Fruit fly (Drosophila melanogaster): ENCODE results near the gene Npc2b.

Gene Npc2b

DNA sequence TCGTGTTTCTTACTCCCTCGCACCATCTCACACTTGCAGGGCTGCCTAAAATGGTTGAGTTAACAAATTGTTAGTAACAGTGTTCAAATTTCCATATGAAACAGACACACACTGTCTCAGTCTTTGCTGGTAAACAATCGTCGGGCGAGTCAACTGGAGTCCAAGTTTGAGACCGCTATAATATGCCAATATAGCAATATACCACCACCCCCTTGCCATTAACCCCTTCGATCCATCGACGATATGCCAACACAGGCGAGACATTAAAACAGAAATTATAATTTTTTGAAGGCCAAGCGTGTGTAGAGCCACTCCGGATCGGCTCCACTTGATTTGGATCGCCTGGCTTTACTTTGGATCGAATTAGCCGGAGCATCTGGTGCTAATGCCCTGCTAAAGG is 35.2 kb upstream of the Npc2b start:
- no peak for TF ChIP-seq Dif (GFP tag; optimal IDR thresholded peaks at IDR 0.05; ENCODE audit: partially characterized antibody)
- TF ChIP-seq CG9705 (GFP tag; optimal IDR thresholded peaks at IDR 0.05) = no peak
- TF ChIP-seq OdsH (GFP tag; optimal IDR thresholded peaks at IDR 0.05) = no peak
- TF ChIP-seq dmrt93B (GFP tag; optimal IDR thresholded peaks at IDR 0.05) = no peak
- no peak for TF ChIP-seq Jra (GFP tag; optimal IDR thresholded peaks at IDR 0.05)
- no peak for TF ChIP-seq pan (optimal IDR thresholded peaks at IDR 0.05)
- TF ChIP-seq Myc (optimal IDR thresholded peaks at IDR 0.05) = no peak
- no peak for TF ChIP-seq lola (GFP tag; optimal IDR thresholded peaks at IDR 0.05)
- TF ChIP-seq Hr83 (GFP tag; optimal IDR thresholded peaks at IDR 0.05; ENCODE audit: poor library complexity, severe bottlenecking) = no peak
- TF ChIP-seq HLH106 (tag; optimal IDR thresholded peaks at IDR 0.05) = no peak
- TF ChIP-seq Dfd (GFP tag; optimal IDR thresholded peaks at IDR 0.05) = no peak
- no peak for TF ChIP-seq sage (GFP tag; optimal IDR thresholded peaks at IDR 0.05)
- no peak for TF ChIP-seq CG32264 (GFP tag; optimal IDR thresholded peaks at IDR 0.05)
- no peak for TF ChIP-seq Rel (GFP tag; optimal IDR thresholded peaks at IDR 0.05)
- no peak for TF ChIP-seq Rel (tag; optimal IDR thresholded peaks at IDR 0.05)
- no peak for TF ChIP-seq Mio (GFP tag; optimal IDR thresholded peaks at IDR 0.05)
- no peak for TF ChIP-seq N (GFP tag; optimal IDR thresholded peaks at IDR 0.05)

DNA sequence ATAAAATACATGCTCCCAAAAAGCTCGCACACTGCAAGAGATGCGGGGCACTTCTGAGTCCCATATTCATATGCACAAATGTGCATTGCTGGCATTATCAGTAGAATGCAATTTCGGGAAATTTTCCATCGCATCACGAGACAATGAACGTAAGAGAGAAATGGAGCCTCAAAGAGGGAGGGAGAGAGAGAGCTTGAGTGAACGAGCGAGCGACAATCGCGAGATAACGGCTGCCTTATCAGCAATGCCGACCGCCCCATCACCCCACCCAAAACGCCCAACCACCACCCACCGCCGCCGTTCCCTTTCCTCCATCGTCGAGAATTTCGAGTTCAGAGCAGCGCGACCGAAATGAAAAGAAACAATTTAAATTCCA is 33.4 kb upstream of the Npc2b start:
- no peak for TF ChIP-seq jim (GFP tag; optimal IDR thresholded peaks at IDR 0.05)
- no peak for TF ChIP-seq N (GFP tag; optimal IDR thresholded peaks at IDR 0.05)
- no peak for TF ChIP-seq dsf (GFP tag; optimal IDR thresholded peaks at IDR 0.05; ENCODE audit: borderline replicate concordance)
- TF ChIP-seq dl (GFP tag; optimal IDR thresholded peaks at IDR 0.05; ENCODE audit: insufficient read depth in 1 of 2, partially characterized antibody in 2 of 2) = peak; percentile 67 to 71
- no peak for TF ChIP-seq Hnf4 (GFP tag; optimal IDR thresholded peaks at IDR 0.05)
- TF ChIP-seq Abd-B (GFP tag; optimal IDR thresholded peaks at IDR 0.05) = no peak
- TF ChIP-seq Hr83 (GFP tag; optimal IDR thresholded peaks at IDR 0.05; ENCODE audit: poor library complexity, severe bottlenecking) = peak; percentile 18
- TF ChIP-seq Vsx2 (GFP tag; optimal IDR thresholded peaks at IDR 0.05; ENCODE audit: partially characterized antibody) = peak; percentile 50
- no peak for TF ChIP-seq Mio (GFP tag; optimal IDR thresholded peaks at IDR 0.05)
- TF ChIP-seq sv (GFP tag; optimal IDR thresholded peaks at IDR 0.05) = no peak
- no peak for TF ChIP-seq Jra (GFP tag; optimal IDR thresholded peaks at IDR 0.05)
- no peak for TF ChIP-seq dmrt93B (GFP tag; optimal IDR thresholded peaks at IDR 0.05)
- TF ChIP-seq CrebA (GFP tag; optimal IDR thresholded peaks at IDR 0.05; ENCODE audit: borderline replicate concordance) = peak; percentile 36
- no peak for TF ChIP-seq Rel (GFP tag; optimal IDR thresholded peaks at IDR 0.05)
- peak; percentile 83 for TF ChIP-seq Rel (tag; optimal IDR thresholded peaks at IDR 0.05)
- peak; percentile 78 for TF ChIP-seq Dif (GFP tag; optimal IDR thresholded peaks at IDR 0.05; ENCODE audit: partially characterized antibody)
- no peak for TF ChIP-seq Hr78 (GFP tag; optimal IDR thresholded peaks at IDR 0.05)
- TF ChIP-seq lola (GFP tag; optimal IDR thresholded peaks at IDR 0.05) = no peak
- no peak for TF ChIP-seq Myc (optimal IDR thresholded peaks at IDR 0.05)
- no peak for TF ChIP-seq ey (GFP tag; optimal IDR thresholded peaks at IDR 0.05)
- TF ChIP-seq CG32264 (GFP tag; optimal IDR thresholded peaks at IDR 0.05) = no peak
- no peak for TF ChIP-seq woc (GFP tag; optimal IDR thresholded peaks at IDR 0.05)
- no peak for TF ChIP-seq brk (GFP tag; optimal IDR thresholded peaks at IDR 0.05)
- TF ChIP-seq pan (optimal IDR thresholded peaks at IDR 0.05) = no peak
- TF ChIP-seq Sp1 (GFP tag; optimal IDR thresholded peaks at IDR 0.05) = no peak
- TF ChIP-seq foxo (GFP tag; optimal IDR thresholded peaks at IDR 0.05) = no peak
- no peak for TF ChIP-seq rgr (GFP tag; optimal IDR thresholded peaks at IDR 0.05)
- peak; percentile 31 for TF ChIP-seq br (GFP tag; optimal IDR thresholded peaks at IDR 0.05)

DNA sequence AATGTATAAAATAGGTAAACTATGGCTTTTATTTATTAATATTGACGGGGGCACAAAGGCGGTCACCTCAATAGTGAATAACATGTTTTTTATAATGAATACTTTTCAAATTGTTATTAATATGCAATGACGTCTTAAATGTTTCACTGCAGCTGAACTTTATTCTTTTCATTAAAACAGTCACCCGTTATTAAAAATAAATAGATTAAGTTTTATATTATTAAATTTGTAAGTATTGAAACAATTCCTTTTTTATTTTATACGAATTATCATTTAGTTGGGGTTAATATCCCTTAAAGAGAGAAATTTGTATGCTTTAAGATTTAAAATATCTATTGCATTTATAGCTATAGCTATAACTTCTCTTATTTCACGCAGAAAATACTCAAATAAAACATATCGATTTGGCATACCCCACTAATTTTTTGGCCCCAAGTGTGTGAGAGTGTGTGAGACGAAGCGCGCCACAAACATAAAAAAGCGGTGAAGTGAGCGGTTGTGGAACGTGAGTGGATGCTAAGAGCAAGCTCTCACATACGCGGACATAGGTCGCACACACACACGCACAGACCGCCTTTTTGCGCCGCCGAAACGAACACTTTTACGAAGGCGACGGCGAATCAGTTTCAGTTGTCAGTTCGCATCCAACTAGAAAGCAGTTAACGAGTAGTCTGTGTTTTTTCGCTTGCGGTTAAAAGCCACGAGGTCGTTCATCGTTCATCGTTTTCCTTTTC is 32.8 kb upstream of the Npc2b start, which contains the start of gene foxo:
foxo (plus strand) TSS at position 626 of the 734 bp plus-strand sequence.
- TF ChIP-seq dsf (GFP tag; optimal IDR thresholded peaks at IDR 0.05; ENCODE audit: borderline replicate concordance) = no peak
- peak; percentile 77 for TF ChIP-seq HLH106 (tag; optimal IDR thresholded peaks at IDR 0.05)
- no peak for TF ChIP-seq Abd-B (GFP tag; optimal IDR thresholded peaks at IDR 0.05)
- TF ChIP-seq ey (GFP tag; optimal IDR thresholded peaks at IDR 0.05) = peak; percentile 39
- peak; percentile 45 for TF ChIP-seq CG32264 (GFP tag; optimal IDR thresholded peaks at IDR 0.05)
- no peak for TF ChIP-seq sv (GFP tag; optimal IDR thresholded peaks at IDR 0.05)
- no peak for TF ChIP-seq Rel (GFP tag; optimal IDR thresholded peaks at IDR 0.05)
- TF ChIP-seq Rel (tag; optimal IDR thresholded peaks at IDR 0.05) = no peak
- peak; percentile 65 for TF ChIP-seq fru (GFP tag; optimal IDR thresholded peaks at IDR 0.05)
- TF ChIP-seq jim (GFP tag; optimal IDR thresholded peaks at IDR 0.05) = peak; percentile 66
- TF ChIP-seq sage (GFP tag; optimal IDR thresholded peaks at IDR 0.05) = peak; percentile 27
- TF ChIP-seq Sp1 (GFP tag; optimal IDR thresholded peaks at IDR 0.05) = peak; percentile 78
- TF ChIP-seq Vsx2 (GFP tag; optimal IDR thresholded peaks at IDR 0.05; ENCODE audit: partially characterized antibody) = peak; percentile 4
- peak; percentile 8 for TF ChIP-seq Jra (GFP tag; optimal IDR thresholded peaks at IDR 0.05)
- peak; percentile 56 for TF ChIP-seq br (GFP tag; optimal IDR thresholded peaks at IDR 0.05)
- peak; percentile 18 for TF ChIP-seq Myc (optimal IDR thresholded peaks at IDR 0.05)
- no peak for TF ChIP-seq CG9705 (GFP tag; optimal IDR thresholded peaks at IDR 0.05)
- TF ChIP-seq rgr (GFP tag; optimal IDR thresholded peaks at IDR 0.05) = peak; percentile 69
- peak; percentile 15 for TF ChIP-seq woc (GFP tag; optimal IDR thresholded peaks at IDR 0.05)
- TF ChIP-seq Hr78 (GFP tag; optimal IDR thresholded peaks at IDR 0.05) = no peak
- TF ChIP-seq CrebA (GFP tag; optimal IDR thresholded peaks at IDR 0.05; ENCODE audit: borderline replicate concordance) = peak; percentile 14
- peak; percentile 83 for TF ChIP-seq Dif (GFP tag; optimal IDR thresholded peaks at IDR 0.05; ENCODE audit: partially characterized antibody)
- TF ChIP-seq tai (GFP tag; optimal IDR thresholded peaks at IDR 0.05) = no peak
- peak; percentile 32 for TF ChIP-seq brk (GFP tag; optimal IDR thresholded peaks at IDR 0.05)
- TF ChIP-seq lola (GFP tag; optimal IDR thresholded peaks at IDR 0.05) = no peak
- peak; percentile 68 for TF ChIP-seq OdsH (GFP tag; optimal IDR thresholded peaks at IDR 0.05)
- peak; percentile 68 to 69 for TF ChIP-seq foxo (GFP tag; optimal IDR thresholded peaks at IDR 0.05)
- peak; percentile 42 for TF ChIP-seq Hnf4 (GFP tag; optimal IDR thresholded peaks at IDR 0.05)
- TF ChIP-seq GATAd (GFP tag; optimal IDR thresholded peaks at IDR 0.05) = no peak
- peak; percentile 69 for TF ChIP-seq h (GFP tag; optimal IDR thresholded peaks at IDR 0.05)
- TF ChIP-seq dl (GFP tag; optimal IDR thresholded peaks at IDR 0.05; ENCODE audit: insufficient read depth in 1 of 2, partially characterized antibody in 2 of 2) = peak in 1 of 2 experiments; percentile 78
- TF ChIP-seq Dfd (GFP tag; optimal IDR thresholded peaks at IDR 0.05) = no peak
- no peak for TF ChIP-seq usp (GFP tag; optimal IDR thresholded peaks at IDR 0.05)
- TF ChIP-seq N (GFP tag; optimal IDR thresholded peaks at IDR 0.05) = no peak
- peak; percentile 69 for TF ChIP-seq psq (GFP tag; optimal IDR thresholded peaks at IDR 0.05)

All from whole organism, wandering third instar larva.